Worm (Caenorhabditis elegans) whole organism, late embryonic: ENCODE measurements around the gene frpr-1.

ENCODE experiments used
- C08G9.2 ChIP-seq: sonication (generic microtip); optimal IDR thresholded peaks from 2 replicates; lab custom pipeline; 2016; ENCODE audit warnings: mild to moderate bottlenecking, missing genetic modification characterization, moderate library complexity, missing compliant biosample characterization
- K02D7.2 ChIP-seq: sonication (generic microtip); optimal IDR thresholded peaks from 2 replicates; lab custom pipeline; 2017; ENCODE audit warnings: mild to moderate bottlenecking, missing genetic modification characterization, missing compliant biosample characterization
- K09A11.1 ChIP-seq: sonication (generic microtip); optimal IDR thresholded peaks from 2 replicates; lab custom pipeline; 2017; ENCODE audit warnings: antibody characterized with exemption, mild to moderate bottlenecking, missing genetic modification characterization, missing compliant biosample characterization; ENCODE audit not compliant: insufficient read depth
- T23F11.4 ChIP-seq: fragments of 200-800 bp; sonication (Bioruptor generic); optimal IDR thresholded peaks from 2 replicates; lab custom pipeline; 2018; ENCODE audit warnings: mild to moderate bottlenecking, missing genetic modification characterization, missing compliant biosample characterization
- Y22D7AL.16 ChIP-seq: sonication (generic microtip); optimal IDR thresholded peaks from 2 replicates; lab custom pipeline; 2016; ENCODE audit warnings: missing genetic modification characterization, missing compliant biosample characterization
- ceh-2 ChIP-seq: sonication (generic microtip); optimal IDR thresholded peaks from 2 replicates; lab custom pipeline; 2016; ENCODE audit warnings: missing genotype, missing genetic modification characterization, missing compliant biosample characterization
- ceh-22 ChIP-seq: sonication (generic microtip); optimal IDR thresholded peaks from 2 replicates; lab custom pipeline; 2017; ENCODE audit warnings: missing biosample characterization, missing genetic modification characterization
- ceh-31 ChIP-seq: sonication (generic microtip); optimal IDR thresholded peaks from 2 replicates; lab custom pipeline; 2016; ENCODE audit warnings: missing genetic modification characterization, missing compliant biosample characterization
- che-1 ChIP-seq: sonication (generic microtip); optimal IDR thresholded peaks from 2 replicates; lab custom pipeline; 2016; ENCODE audit warnings: mild to moderate bottlenecking, missing genetic modification characterization, missing compliant biosample characterization
- dmd-4 ChIP-seq: sonication (generic microtip); optimal IDR thresholded peaks from 2 replicates; lab custom pipeline; 2016; ENCODE audit warnings: borderline replicate concordance, missing genetic modification characterization, missing compliant biosample characterization
- dve-1 ChIP-seq: sonication (generic microtip); optimal IDR thresholded peaks from 2 replicates; lab custom pipeline; 2017; ENCODE audit warnings: antibody characterized with exemption, mild to moderate bottlenecking, missing genetic modification characterization, missing compliant biosample characterization
- ets-4 ChIP-seq: sonication (generic microtip); optimal IDR thresholded peaks from 2 replicates; lab custom pipeline; 2016; ENCODE audit warnings: missing genetic modification characterization, missing compliant biosample characterization
- hlh-15 ChIP-seq: sonication (generic microtip); optimal IDR thresholded peaks from 2 replicates; lab custom pipeline; 2016; ENCODE audit warnings: missing genetic modification characterization, missing compliant biosample characterization
- hlh-8 ChIP-seq: sonication (generic microtip); optimal IDR thresholded peaks from 2 replicates; lab custom pipeline; 2016; ENCODE audit warnings: missing genotype, missing genetic modification characterization, missing compliant biosample characterization
- madf-2 ChIP-seq: sonication (generic microtip); optimal IDR thresholded peaks from 2 replicates; lab custom pipeline; 2017; ENCODE audit warnings: missing genetic modification characterization, missing compliant biosample characterization
- nfya-1 ChIP-seq: sonication (generic microtip); optimal IDR thresholded peaks from 2 replicates; lab custom pipeline; 2017; ENCODE audit warnings: missing genetic modification characterization, mild to moderate bottlenecking, missing compliant biosample characterization, antibody characterized with exemption, moderate library complexity
- nhr-11 ChIP-seq: fragments of 150-350 bp; optimal IDR thresholded peaks from 2 replicates; lab custom pipeline; 2014; ENCODE audit warnings: missing biosample characterization, missing genetic modification characterization
- nhr-232 ChIP-seq: sonication (generic microtip); optimal IDR thresholded peaks from 2 replicates; lab custom pipeline; 2016; ENCODE audit warnings: missing genetic modification characterization, missing compliant biosample characterization
- npax-4 ChIP-seq: sonication (generic microtip); optimal IDR thresholded peaks from 2 replicates; lab custom pipeline; 2016; ENCODE audit warnings: missing genetic modification characterization, missing compliant biosample characterization
- odd-2 ChIP-seq: sonication (generic microtip); optimal IDR thresholded peaks from 2 replicates; lab custom pipeline; 2017; ENCODE audit warnings: antibody characterized with exemption, mild to moderate bottlenecking, missing genetic modification characterization, missing compliant biosample characterization
- pat-9 ChIP-seq: fragments of 200-800 bp; sonication (Bioruptor generic); optimal IDR thresholded peaks from 2 replicates; lab custom pipeline; 2018; ENCODE audit warnings: mild to moderate bottlenecking, missing genetic modification characterization, moderate library complexity, missing compliant biosample characterization
- pax-1 ChIP-seq: fragments of 150-350 bp; optimal IDR thresholded peaks from 2 replicates; lab custom pipeline; 2014; ENCODE audit warnings: missing biosample characterization, missing genetic modification characterization
- pha-4 ChIP-seq: fragments of 150-350 bp; optimal IDR thresholded peaks from 2 replicates; lab custom pipeline; 2018; ENCODE audit warnings: missing biosample characterization, missing genetic modification reagents, missing genetic modification characterization
- pqm-1 ChIP-seq: sonication (generic microtip); optimal IDR thresholded peaks from 2 replicates; lab custom pipeline; 2016; ENCODE audit warnings: missing genetic modification characterization, missing compliant biosample characterization
- pros-1 ChIP-seq: fragments of 150-350 bp; optimal IDR thresholded peaks from 2 replicates; lab custom pipeline; 2014; ENCODE audit warnings: missing biosample characterization, missing genetic modification reagents, missing genetic modification characterization
- ref-2 ChIP-seq: sonication (generic microtip); optimal IDR thresholded peaks from 2 replicates; lab custom pipeline; 2016; ENCODE audit warnings: missing genetic modification characterization, missing compliant biosample characterization
- rnt-1 ChIP-seq: sonication (generic microtip); optimal IDR thresholded peaks from 2 replicates; lab custom pipeline; 2016; ENCODE audit warnings: missing genetic modification characterization, missing compliant biosample characterization
- sdc-2 ChIP-seq: sonication (generic microtip); optimal IDR thresholded peaks from 2 replicates; lab custom pipeline; 2016; ENCODE audit warnings: missing genotype, missing genetic modification characterization, missing compliant biosample characterization
- sox-2 ChIP-seq: fragments of 200-800 bp; sonication (Bioruptor generic); IDR thresholded peaks from 2 replicates; pipeline ENCODE4 v1.3.6; 2022; ENCODE audit warnings: missing genetic modification reagents, missing genetic modification characterization, missing compliant biosample characterization
- sox-4 ChIP-seq: sonication (generic microtip); optimal IDR thresholded peaks from 2 replicates; lab custom pipeline; 2017; ENCODE audit warnings: mild to moderate bottlenecking, missing genetic modification characterization, inconsistent platforms, missing compliant biosample characterization
- tbx-2 ChIP-seq: sonication (generic microtip); optimal IDR thresholded peaks from 2 replicates; lab custom pipeline; 2016; ENCODE audit warnings: missing genetic modification characterization, missing compliant biosample characterization
- tbx-7 ChIP-seq: sonication (generic microtip); optimal IDR thresholded peaks from 2 replicates; lab custom pipeline; 2016; ENCODE audit warnings: missing genotype, missing genetic modification characterization, missing compliant biosample characterization
- unc-42 ChIP-seq: sonication (generic microtip); optimal IDR thresholded peaks from 2 replicates; lab custom pipeline; 2016; ENCODE audit warnings: missing genotype, missing genetic modification characterization, missing compliant biosample characterization
- unc-86 ChIP-seq: sonication (generic microtip); optimal IDR thresholded peaks from 2 replicates; lab custom pipeline; 2016; ENCODE audit warnings: missing genetic modification characterization, missing compliant biosample characterization

frpr-1 gene

DNA sequence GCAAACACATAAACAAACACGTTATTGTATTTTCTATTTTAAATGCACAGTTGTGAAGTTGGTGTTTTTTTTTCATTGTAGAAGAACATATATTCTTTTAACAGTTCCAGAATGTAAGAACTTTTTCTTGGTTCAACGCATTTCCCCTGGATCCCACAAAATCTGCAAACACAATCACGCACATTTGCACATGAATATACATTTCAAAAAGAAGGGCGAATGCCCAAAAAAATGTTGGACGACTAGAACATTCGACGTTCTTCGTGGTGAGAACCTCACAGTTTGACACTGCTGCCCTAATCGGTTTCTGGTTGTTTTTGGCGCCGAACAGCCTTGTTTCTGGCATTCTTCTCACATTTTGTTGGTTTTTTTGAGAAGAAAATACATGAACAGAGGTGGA is 19.9 kb downstream of the frpr-1 start:
- TF ChIP-seq tbx-2 (tag; lab: Kevin White, UChicago) (peak; percentile 19), ets-4 (tag; lab: Kevin White, UChicago) (no peak)

DNA sequence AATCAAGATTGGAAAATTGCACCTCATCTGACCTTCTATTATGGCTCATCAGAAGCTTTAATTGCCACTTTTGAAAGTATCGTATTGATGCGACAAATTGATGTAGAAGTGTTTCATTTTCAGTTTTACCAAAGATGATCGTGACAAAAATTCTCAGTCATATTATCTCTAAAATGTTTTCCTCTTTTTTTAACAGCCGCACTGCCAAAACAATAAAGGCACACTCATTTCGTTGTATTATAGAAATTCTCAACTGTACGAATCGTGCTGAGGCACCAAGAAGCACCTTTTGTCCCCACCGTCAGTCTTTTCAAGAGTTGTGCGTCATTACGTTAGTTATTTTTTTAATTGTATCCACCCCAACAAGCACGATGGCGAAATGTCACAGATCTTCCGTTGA is 21.5 kb downstream of the frpr-1 start, which contains the start of gene K07E3.9:
K07E3.9 (plus strand) TSS at position 301 of the 400 bp plus-strand sequence.
- TF ChIP-seq K02D7.2 (no peak), unc-86 (no peak), pha-4 (tag; lab: Kevin White, UChicago) (no peak), pros-1 (tag; lab: Kevin White, UChicago) (no peak)

DNA sequence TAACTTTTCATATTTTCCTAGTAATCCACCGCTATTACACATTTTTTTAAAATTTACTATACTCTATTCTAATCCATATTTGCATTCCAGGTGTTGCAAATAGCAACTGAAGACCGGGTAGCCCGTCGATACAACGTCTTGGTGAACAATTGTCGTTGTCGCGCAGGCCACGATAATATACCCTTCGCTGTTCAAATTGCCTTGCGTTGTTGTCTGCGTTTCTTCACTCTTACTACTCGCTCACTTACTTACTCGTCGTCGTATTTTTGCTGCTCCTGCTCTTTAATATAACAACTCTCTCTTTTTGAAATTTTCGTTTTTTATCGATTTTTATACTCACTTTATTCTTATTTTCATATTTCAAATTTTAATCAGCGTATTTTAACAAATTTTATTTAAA is 25.5 kb downstream of the frpr-1 start, which contains the start of gene K07E3.2:
K07E3.2 (plus strand) TSS at position 400 of the 400 bp plus-strand sequence.
- TF ChIP-seq sdc-2 (tag; lab: Kevin White, UChicago) (peak; percentile 92), che-1 (tag; lab: Kevin White, UChicago) (no peak)

DNA sequence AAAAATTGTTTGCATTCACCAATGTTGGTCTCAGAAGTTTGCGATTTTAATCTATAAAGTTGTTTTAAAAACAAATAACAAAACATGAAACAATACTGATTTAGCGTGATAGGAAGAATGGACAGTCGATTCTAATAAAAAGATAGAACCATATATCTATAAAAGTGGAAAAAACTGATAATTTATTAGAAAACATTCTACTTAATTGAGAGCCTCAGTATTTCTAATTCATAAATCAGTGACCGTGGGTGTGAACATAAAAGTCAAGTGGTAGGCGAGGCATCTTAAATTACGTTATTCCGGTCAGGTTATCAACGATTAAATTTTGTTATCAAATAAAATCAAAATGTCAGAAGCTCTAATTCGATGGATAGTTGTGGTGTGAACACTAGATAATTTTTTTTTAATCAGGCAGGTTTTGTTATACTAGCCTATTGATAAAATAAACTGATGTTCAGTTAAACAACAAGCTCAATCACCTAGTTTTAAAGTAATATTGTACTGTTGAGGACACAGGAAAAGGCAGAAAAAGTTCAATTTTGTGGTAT is 30.6 kb downstream of the frpr-1 start, which contains the start of gene catp-5:
catp-5 (minus strand) TSS at position 51 of the 548 bp plus-strand sequence.
- TF ChIP-seq C08G9.2 (tag; lab: Kevin White, UChicago), result no peak
- no peak for TF ChIP-seq hlh-8
- no peak for TF ChIP-seq rnt-1
- no peak for TF ChIP-seq hlh-15
- no peak for TF ChIP-seq nhr-232 (tag; lab: Kevin White, UChicago)
- no peak for TF ChIP-seq ets-4 (tag; lab: Kevin White, UChicago)
- TF ChIP-seq madf-2 (tag; lab: Kevin White, UChicago), result no peak
- no peak for TF ChIP-seq dmd-4 (tag; lab: Kevin White, UChicago)
- TF ChIP-seq ceh-22 (tag; lab: Kevin White, UChicago), result no peak
- TF ChIP-seq sox-4 (tag; lab: Kevin White, UChicago), result no peak
- TF ChIP-seq npax-4 (tag; lab: Kevin White, UChicago), result no peak
- TF ChIP-seq K09A11.1, result no peak
- TF ChIP-seq pax-1 (tag; lab: Kevin White, UChicago), result no peak
- no peak for TF ChIP-seq pros-1 (tag; lab: Kevin White, UChicago)
- TF ChIP-seq pat-9 (tag; lab: Kevin White, UChicago), result no peak
- TF ChIP-seq, all 69 proteins: peak for 0

DNA sequence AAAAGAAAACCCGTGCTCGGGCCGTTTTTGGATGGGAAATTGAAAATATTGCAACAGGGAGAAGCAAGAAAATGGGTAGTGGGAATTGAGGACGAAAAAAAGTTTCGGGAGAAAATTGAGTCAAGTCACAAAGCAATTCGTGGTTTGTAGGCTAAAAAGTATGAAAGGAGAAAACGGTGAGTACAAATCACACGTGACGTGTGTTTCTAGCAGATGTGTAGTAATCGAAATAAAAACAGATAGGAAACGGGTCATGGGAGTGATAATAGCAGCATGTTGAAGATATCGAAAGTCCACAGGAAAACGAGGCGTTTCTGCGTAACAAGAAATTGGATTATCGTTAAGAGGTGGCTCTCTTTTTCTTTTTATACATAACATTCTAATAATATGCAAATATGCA is 39.5 kb downstream of the frpr-1 start:
- TF ChIP-seq nfya-1, result no peak
- TF ChIP-seq unc-42 (tag; lab: Kevin White, UChicago), result peak; percentile 68
- TF ChIP-seq sdc-2 (tag; lab: Kevin White, UChicago), result no peak
- no peak for TF ChIP-seq pha-4 (tag; lab: Kevin White, UChicago)

DNA sequence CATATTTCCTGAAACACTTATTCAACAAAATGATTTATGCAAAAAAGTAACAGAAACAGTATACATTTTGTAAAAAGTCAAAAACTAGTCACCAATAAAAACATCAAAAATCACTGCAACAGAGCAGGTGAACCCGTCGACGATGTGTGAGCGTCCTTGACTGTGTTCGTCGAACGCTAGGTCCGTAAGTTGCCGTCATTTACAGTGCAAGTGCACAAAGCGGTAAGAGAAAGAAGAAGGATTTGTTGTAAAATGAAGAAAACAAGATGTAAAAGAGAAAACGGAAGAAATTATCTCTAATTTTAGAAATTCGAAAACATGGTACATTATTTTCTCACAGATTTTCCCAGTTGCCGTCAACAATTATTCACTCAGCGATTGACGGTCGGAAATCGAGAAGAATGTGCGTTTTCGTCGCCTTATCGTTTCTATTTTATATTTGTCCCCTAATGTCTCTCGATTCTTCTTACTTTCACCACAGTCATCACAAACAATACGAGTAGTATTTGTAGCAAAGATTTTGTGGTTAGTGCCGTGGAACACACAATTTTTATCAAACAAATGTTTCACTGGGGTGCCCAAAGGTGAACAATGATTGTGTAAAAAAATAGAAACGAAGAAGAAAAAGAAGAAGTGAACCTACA is 40.1 kb downstream of the frpr-1 start:
- TF ChIP-seq ref-2, result no peak
- no peak for TF ChIP-seq dve-1 (tag; lab: Kevin White, UChicago)
- TF ChIP-seq odd-2 (tag; lab: Kevin White, UChicago), result no peak
- TF ChIP-seq nhr-232 (tag; lab: Kevin White, UChicago), result no peak
- no peak for TF ChIP-seq pros-1 (tag; lab: Kevin White, UChicago)
- no peak for TF ChIP-seq hlh-8
- TF ChIP-seq nhr-11 (tag; lab: Kevin White, UChicago), result no peak
- no peak for TF ChIP-seq tbx-7 (tag; lab: Kevin White, UChicago)
- TF ChIP-seq madf-2 (tag; lab: Kevin White, UChicago), result no peak
- TF ChIP-seq ceh-31, result no peak
- TF ChIP-seq unc-42 (tag; lab: Kevin White, UChicago), result no peak
- TF ChIP-seq pat-9 (tag; lab: Kevin White, UChicago), result no peak
- TF ChIP-seq che-1 (tag; lab: Kevin White, UChicago), result no peak
- TF ChIP-seq pqm-1 (tag; lab: Kevin White, UChicago), result no peak
- TF ChIP-seq nfya-1, result no peak
- no peak for TF ChIP-seq hlh-15
- no peak for TF ChIP-seq T23F11.4
- no peak for TF ChIP-seq Y22D7AL.16
- TF ChIP-seq sox-2, result no peak
- no peak for TF ChIP-seq ceh-2 (tag; lab: Kevin White, UChicago)
